Worm (Caenorhabditis elegans): ENCODE data around the gene C04G6.13.
A peak's percentile ranks its signal among the peaks of the same experiment; 100 is the strongest.

Gene C04G6.13

ce11 chrII:5081124-5081913, 12.7 kb upstream of the C04G6.13 start, which contains the start of gene dsh-2 (continued):
- TF ChIP-seq lsy-2 (tag; optimal IDR thresholded peaks at IDR 0.05): peak; percentile 72 to 76
- peak; percentile 84 for TF ChIP-seq elt-2 (tag; optimal IDR thresholded peaks at IDR 0.05)
- peak; percentile 32 for TF ChIP-seq aly-2 (tag; optimal IDR thresholded peaks at IDR 0.05)
- TF ChIP-seq ceh-82 (tag; optimal IDR thresholded peaks at IDR 0.05): peak in 1 of 3 experiments; percentile 15
- TF ChIP-seq zag-1 (tag; optimal IDR thresholded peaks at IDR 0.05): no peak
- TF ChIP-seq mef-2 (tag; optimal IDR thresholded peaks at IDR 0.05): no peak
- no peak for TF ChIP-seq tlp-1 (tag; optimal IDR thresholded peaks at IDR 0.05)
- no peak for TF ChIP-seq nhr-76 (tag; optimal IDR thresholded peaks at IDR 0.05)
- TF ChIP-seq ztf-11 (tag; optimal IDR thresholded peaks at IDR 0.05): peak in 1 of 2 experiments; percentile 10
- TF ChIP-seq fkh-4 (tag; optimal IDR thresholded peaks at IDR 0.05; ENCODE audit: borderline replicate concordance): no peak
- no peak for TF ChIP-seq Y116A8C.19 (tag; optimal IDR thresholded peaks at IDR 0.05; ENCODE audit: borderline replicate concordance)
- peak; percentile 42 for TF ChIP-seq xbp-1 (tag; optimal IDR thresholded peaks at IDR 0.05)
- peak in 3 of 6 experiments; percentile 36 to 51 (median 41) for TF ChIP-seq elt-3 (tag; optimal IDR thresholded peaks at IDR 0.05)
- no peak for TF ChIP-seq ets-5 (GFP tag; IDR thresholded peaks at IDR 0.05)
- peak; percentile 91 for TF ChIP-seq mep-1 (tag; optimal IDR thresholded peaks at IDR 0.05)
- TF ChIP-seq F16B12.6 (tag; optimal IDR thresholded peaks at IDR 0.05): peak; percentile 83
- TF ChIP-seq nhr-90 (tag; optimal IDR thresholded peaks at IDR 0.05; ENCODE audit: poor library complexity): peak; percentile 63
- TF ChIP-seq nhr-77 (tag; optimal IDR thresholded peaks at IDR 0.05): peak; percentile 32
- peak in 1 of 2 experiments; percentile 62 for TF ChIP-seq mdl-1 (tag; optimal IDR thresholded peaks at IDR 0.05)
- TF ChIP-seq nhr-85 (tag): peak; percentile 91
- peak; percentile 46 for TF ChIP-seq unc-130 (tag; optimal IDR thresholded peaks at IDR 0.05)
- TF ChIP-seq egl-27 (tag; optimal IDR thresholded peaks at IDR 0.05): no peak
- TF ChIP-seq lin-35 (GFP tag; optimal IDR thresholded peaks at IDR 0.05): peak; percentile 68 to 92
- peak; percentile 30 for TF ChIP-seq nhr-19 (GFP tag; conservative IDR thresholded peaks at IDR 0.05)
- no peak for TF ChIP-seq ceh-88 (GFP tag; IDR thresholded peaks at IDR 0.05)
- no peak for TF ChIP-seq alr-1 (tag; optimal IDR thresholded peaks at IDR 0.05; ENCODE audit: borderline replicate concordance)
- TF ChIP-seq aha-1 (tag; optimal IDR thresholded peaks at IDR 0.05): no peak
- TF ChIP-seq sox-4 (tag; optimal IDR thresholded peaks at IDR 0.05): no peak
- TF ChIP-seq pqm-1 (tag; optimal IDR thresholded peaks at IDR 0.05): no peak
- peak; percentile 9 for TF ChIP-seq skn-1 (tag; optimal IDR thresholded peaks at IDR 0.05)
- peak; percentile 52 for TF ChIP-seq C16A3.4 (tag; optimal IDR thresholded peaks at IDR 0.05)
- TF ChIP-seq nhr-237 (tag; optimal IDR thresholded peaks at IDR 0.05): no peak
- TF ChIP-seq dpl-1 (GFP tag; optimal IDR thresholded peaks at IDR 0.05): peak; percentile 69 to 83 (median 81)
- no peak for TF ChIP-seq ceh-8 (GFP tag; optimal IDR thresholded peaks at IDR 0.05)
- TF ChIP-seq fkh-8 (tag; optimal IDR thresholded peaks at IDR 0.05): no peak
- TF ChIP-seq nhr-11 (tag; optimal IDR thresholded peaks at IDR 0.05): no peak
- TF ChIP-seq nhr-28 (tag; optimal IDR thresholded peaks at IDR 0.05): no peak
- TF ChIP-seq efl-3 (GFP tag; optimal IDR thresholded peaks at IDR 0.05): no peak
- TF ChIP-seq dsc-1 (tag; optimal IDR thresholded peaks at IDR 0.05): no peak
- TF ChIP-seq lir-3 (tag; optimal IDR thresholded peaks at IDR 0.05; ENCODE audit: poor library complexity): peak; percentile 17
- no peak for TF ChIP-seq unc-62 (GFP tag; optimal IDR thresholded peaks at IDR 0.05)
- no peak for TF ChIP-seq sup-37 (GFP tag; optimal IDR thresholded peaks at IDR 0.05)
- TF ChIP-seq lin-39 (tag; optimal IDR thresholded peaks at IDR 0.05): no peak
- TF ChIP-seq snpc-4 (tag; optimal IDR thresholded peaks at IDR 0.05): no peak
- peak; percentile 64 for TF ChIP-seq lin-14 (GFP tag; optimal IDR thresholded peaks at IDR 0.05)
- peak; percentile 40 for TF ChIP-seq swsn-7 (tag; optimal IDR thresholded peaks at IDR 0.05)
- peak; percentile 72 to 82 for TF ChIP-seq efl-1 (optimal IDR thresholded peaks at IDR 0.05)
- peak; percentile 82 to 98 for TF ChIP-seq efl-1 (GFP tag; optimal IDR thresholded peaks at IDR 0.05 in 1 of 2)
- TF ChIP-seq ceh-63 (GFP tag; optimal IDR thresholded peaks at IDR 0.05): no peak
- peak; percentile 69 for TF ChIP-seq blmp-1 (tag; optimal IDR thresholded peaks at IDR 0.05)
